Fruit fly (Drosophila melanogaster) whole organism, embryonic: ENCODE measurements around the gene AcCoAS.

Experiments used
- CG9817 ChIP-seq: fragments of 200-800 bp; sonication (Bioruptor generic); optimal IDR thresholded peaks from 2 replicates; lab custom pipeline; 2018; ENCODE audit warnings: missing biosample characterization, mild to moderate bottlenecking, missing genetic modification characterization, moderate library complexity
- Kr ChIP-seq: fragments of 200-800 bp; sonication (Bioruptor generic); optimal IDR thresholded peaks from 2 replicates; lab custom pipeline; 2017; ENCODE audit warnings: missing biosample characterization, mild to moderate bottlenecking, missing genetic modification characterization
- repo ChIP-seq: fragments of 200-800 bp; sonication (Bioruptor generic); optimal IDR thresholded peaks from 2 replicates; lab custom pipeline; 2016; ENCODE audit warnings: missing biosample characterization, missing genetic modification characterization
- so ChIP-seq: fragments of 200-800 bp; sonication (Bioruptor generic); IDR thresholded peaks from 3 replicates; pipeline ENCODE4 v1.3.6; 2022; ENCODE audit warnings: missing biosample characterization, missing genetic modification characterization
- sob ChIP-seq: fragments of 200-800 bp; sonication (Bioruptor generic); IDR thresholded peaks from 2 replicates; pipeline ENCODE4 v1.3.6; 2022; ENCODE audit warnings: missing biosample characterization, missing genetic modification characterization

- peak; percentile 98 for TF ChIP-seq sob
- peak; percentile 90 for TF ChIP-seq Kr (GFP tag; lab: Kevin White, UChicago)
- peak; percentile 99 for TF ChIP-seq CG9817 (tag; lab: Kevin White, UChicago)
- TF ChIP-seq so, result peak; percentile 99
- peak; percentile 98 for TF ChIP-seq repo (GFP tag; lab: Kevin White, UChicago)
Observed at dm6 chr3L:21304400-21304799, 24.4 kb upstream of the AcCoAS start, which contains the start of the genes CG11309 and CG7632.
